Fruit fly (Drosophila melanogaster) S2 (cell line): ENCODE data around the gene CG15160.

Source experiments
- CG8478 ChIP-seq: fragments of >200 bp; optimal IDR thresholded peaks from 2 replicates; lab custom pipeline; 2018
- CTCF ChIP-seq, 2 experiments: fragments of >200 bp; optimal IDR thresholded peaks; 2 replicates each; lab custom pipeline; 2018

- TF ChIP-seq CTCF (optimal IDR thresholded peaks at IDR 0.05; lab: Kevin White, UChicago) = no peak
- TF ChIP-seq CG8478 (lab: Kevin White, UChicago) = no peak
Measured at dm6 chr2L:18563020-18563546, 27.6 kb upstream of the CG15160 start.
